Worm (Caenorhabditis elegans) whole organism, L4 larva: ENCODE results near the gene K02G10.5.

Source experiments
- D1046.2 ChIP-seq: fragments of 200-800 bp; sonication (Bioruptor generic); IDR thresholded peaks from 2 replicates; pipeline ENCODE4 v1.3.6; 2022; ENCODE audit warnings: missing genetic modification characterization, missing compliant biosample characterization
- F10B5.3 ChIP-seq: sonication (generic microtip); optimal IDR thresholded peaks from 2 replicates; lab custom pipeline; 2016; ENCODE audit warnings: mild to moderate bottlenecking, missing genetic modification characterization, missing compliant biosample characterization
- F37D6.2 ChIP-seq: sonication (generic microtip); optimal IDR thresholded peaks from 2 replicates; lab custom pipeline; 2016; ENCODE audit warnings: mild to moderate bottlenecking, missing genetic modification characterization, missing compliant biosample characterization
- F44E2.7 ChIP-seq: fragments of 200-800 bp; sonication (Bioruptor generic); IDR thresholded peaks from 2 replicates; pipeline ENCODE4 v2.1.2; 2022; ENCODE audit warnings: missing genetic modification characterization, missing compliant biosample characterization
- T20F7.1 ChIP-seq: fragments of 200-800 bp; sonication (Bioruptor generic); optimal IDR thresholded peaks from 2 replicates; lab custom pipeline; 2018; ENCODE audit warnings: mild to moderate bottlenecking, missing genetic modification characterization, missing compliant biosample characterization
- T26A8.4 ChIP-seq: fragments of 200-800 bp; sonication (Bioruptor generic); IDR thresholded peaks from 2 replicates; pipeline ENCODE4 v1.3.6; 2022; ENCODE audit warnings: missing genetic modification characterization, missing compliant biosample characterization
- Y5F2A.4 ChIP-seq: fragments of 200-800 bp; sonication (Bioruptor generic); optimal IDR thresholded peaks from 2 replicates; lab custom pipeline; 2018; ENCODE audit warnings: mild to moderate bottlenecking, missing genetic modification characterization, missing compliant biosample characterization
- ZK546.5 ChIP-seq, 2 experiments: sonication (generic microtip); optimal IDR thresholded peaks; 2 replicates each; lab custom pipeline; 2017; ENCODE audit warnings: missing biosample characterization in 2 of 2, missing genetic modification characterization in 2 of 2
- ama-1 ChIP-seq: fragments of 150-350 bp; optimal IDR thresholded peaks from 2 replicates; lab custom pipeline; 2014; ENCODE audit warnings: inconsistent platforms, mixed read lengths
- attf-4 ChIP-seq: sonication (generic microtip); optimal IDR thresholded peaks from 3 replicates; lab custom pipeline; 2017; ENCODE audit warnings: missing biosample characterization, missing genetic modification characterization
- ceh-28 ChIP-seq: fragments of 150-350 bp; optimal IDR thresholded peaks from 2 replicates; lab custom pipeline; 2014; ENCODE audit warnings: missing biosample characterization, missing genetic modification reagents, missing genetic modification characterization
- ceh-44 ChIP-seq: fragments of 200-800 bp; sonication (Bioruptor generic); IDR thresholded peaks from 2 replicates; pipeline ENCODE4 v1.3.6; 2022; ENCODE audit warnings: missing genetic modification reagents, missing genetic modification characterization, missing compliant biosample characterization
- ceh-62 ChIP-seq: sonication (generic microtip); optimal IDR thresholded peaks from 2 replicates; lab custom pipeline; 2017; ENCODE audit warnings: missing biosample characterization, missing genetic modification characterization
- ceh-82 ChIP-seq: sonication (generic microtip); optimal IDR thresholded peaks from 2 replicates; lab custom pipeline; 2017; ENCODE audit warnings: missing biosample characterization, missing genetic modification characterization
- ctbp-1 ChIP-seq: fragments of 200-800 bp; sonication (Bioruptor generic); IDR thresholded peaks from 2 replicates; pipeline ENCODE4 v1.3.6; 2022; ENCODE audit warnings: missing genetic modification reagents, missing genetic modification characterization, missing compliant biosample characterization
- daf-16 ChIP-seq, 3 experiments: sonication (generic microtip); optimal IDR thresholded peaks; 2 replicates each; lab custom pipeline; 2016 to 2017; ENCODE audit warnings: missing genetic modification characterization in 3 of 3, missing genetic modification reagents in 3 of 3, mild to moderate bottlenecking in 2 of 3, missing compliant biosample characterization in 2 of 3, missing biosample characterization in 1 of 3, moderate library complexity in 1 of 3
- daf-19 ChIP-seq: fragments of 200-800 bp; sonication (Bioruptor generic); conservative IDR thresholded peaks from 2 replicates; pipeline ENCODE4 v1.3.6; 2022; ENCODE audit warnings: missing genetic modification characterization, missing compliant biosample characterization
- dmd-6 ChIP-seq: fragments of 200-800 bp; sonication (Bioruptor generic); IDR thresholded peaks from 2 replicates; pipeline ENCODE4 v1.3.6; 2022; ENCODE audit warnings: missing genetic modification reagents, missing genetic modification characterization, missing compliant biosample characterization
- dmd-9 ChIP-seq: fragments of 200-800 bp; sonication (Bioruptor generic); IDR thresholded peaks from 2 replicates; pipeline ENCODE4 v1.3.6; 2022; ENCODE audit warnings: missing genetic modification reagents, missing genetic modification characterization, missing compliant biosample characterization
- egl-27 ChIP-seq: sonication (generic microtip); optimal IDR thresholded peaks from 3 replicates; lab custom pipeline; 2017; ENCODE audit warnings: missing biosample characterization, missing genetic modification reagents, missing genetic modification characterization
- egl-43 ChIP-seq: fragments of 200-800 bp; sonication (Bioruptor generic); IDR thresholded peaks from 2 replicates; pipeline ENCODE4 v1.3.6; 2022; ENCODE audit warnings: missing genetic modification reagents, missing genetic modification characterization, missing compliant biosample characterization
- fos-1 ChIP-seq: fragments of 150-350 bp; optimal IDR thresholded peaks from 2 replicates; lab custom pipeline; 2014; ENCODE audit warnings: missing biosample characterization, missing genetic modification characterization
- gei-8 ChIP-seq: fragments of 200-800 bp; sonication (Bioruptor generic); optimal IDR thresholded peaks from 2 replicates; lab custom pipeline; 2018; ENCODE audit warnings: mild to moderate bottlenecking, missing genetic modification characterization, missing compliant biosample characterization
- hlh-11 ChIP-seq: fragments of 200-800 bp; sonication (Bioruptor generic); optimal IDR thresholded peaks from 2 replicates; lab custom pipeline; 2018; ENCODE audit warnings: mild to moderate bottlenecking, missing genetic modification characterization, missing compliant biosample characterization
- hlh-30 ChIP-seq: sonication (generic microtip); optimal IDR thresholded peaks from 2 replicates; lab custom pipeline; 2017; ENCODE audit warnings: antibody characterized with exemption, mild to moderate bottlenecking, missing genetic modification characterization, missing compliant biosample characterization; ENCODE audit not compliant: insufficient read depth
- jun-1 ChIP-seq: fragments of 150-350 bp; optimal IDR thresholded peaks from 2 replicates; lab custom pipeline; 2014; ENCODE audit warnings: missing biosample characterization, missing genetic modification reagents, missing genetic modification characterization
- lin-1 ChIP-seq: fragments of 200-800 bp; sonication (Bioruptor generic); IDR thresholded peaks from 2 replicates; pipeline ENCODE4 v1.3.6; 2022; ENCODE audit warnings: missing genetic modification reagents, missing genetic modification characterization, missing compliant biosample characterization
- lin-39 ChIP-seq: fragments of 150-350 bp; optimal IDR thresholded peaks from 2 replicates; lab custom pipeline; 2014; ENCODE audit warnings: missing biosample characterization, missing genetic modification reagents, missing genetic modification characterization
- madf-5 ChIP-seq, 2 experiments: fragments of 200-800 bp; sonication (Bioruptor generic); IDR thresholded peaks; 2 replicates each; pipeline ENCODE4 v1.3.6; 2022; ENCODE audit warnings: missing compliant biosample characterization in 2 of 2, missing genetic modification characterization in 2 of 2
- mep-1 ChIP-seq: fragments of 150-350 bp; sonication (generic microtip); optimal IDR thresholded peaks from 3 replicates; lab custom pipeline; 2014; ENCODE audit warnings: missing biosample characterization, missing genetic modification characterization
- mes-2 ChIP-seq: sonication (generic microtip); optimal IDR thresholded peaks from 2 replicates; lab custom pipeline; 2016; ENCODE audit warnings: missing genotype, mild to moderate bottlenecking, missing genetic modification characterization, missing compliant biosample characterization; ENCODE audit not compliant: poor library complexity, severe bottlenecking
- mxl-3 ChIP-seq: fragments of 200-800 bp; sonication (Bioruptor generic); optimal IDR thresholded peaks from 2 replicates; lab custom pipeline; 2018; ENCODE audit warnings: mild to moderate bottlenecking, missing genetic modification characterization, missing compliant biosample characterization
- nhr-25 ChIP-seq: sonication (generic microtip); optimal IDR thresholded peaks from 2 replicates; lab custom pipeline; 2017; ENCODE audit warnings: missing genetic modification characterization, mild to moderate bottlenecking, missing compliant biosample characterization, antibody characterized with exemption, moderate library complexity, borderline replicate concordance; ENCODE audit not compliant: insufficient read depth
- nhr-28 ChIP-seq: fragments of 150-350 bp; optimal IDR thresholded peaks from 2 replicates; lab custom pipeline; 2014; ENCODE audit warnings: missing biosample characterization, missing genetic modification characterization
- nhr-48 ChIP-seq: sonication (generic microtip); optimal IDR thresholded peaks from 2 replicates; lab custom pipeline; 2016; ENCODE audit warnings: mild to moderate bottlenecking, missing genetic modification characterization, missing compliant biosample characterization
- pqm-1 ChIP-seq: sonication (generic microtip); optimal IDR thresholded peaks from 2 replicates; lab custom pipeline; 2017; ENCODE audit warnings: missing biosample characterization, missing genetic modification characterization
- rbr-2 ChIP-seq: sonication (generic microtip); optimal IDR thresholded peaks from 2 replicates; lab custom pipeline; 2016; ENCODE audit warnings: missing genotype, missing genetic modification characterization, missing compliant biosample characterization
- sdz-12 ChIP-seq: fragments of 200-800 bp; sonication (Bioruptor generic); optimal IDR thresholded peaks from 2 replicates; lab custom pipeline; 2018; ENCODE audit warnings: mild to moderate bottlenecking, missing genetic modification characterization, missing compliant biosample characterization
- spr-1 ChIP-seq: sonication (generic microtip); optimal IDR thresholded peaks from 2 replicates; lab custom pipeline; 2016; ENCODE audit warnings: mild to moderate bottlenecking, missing genetic modification characterization, missing compliant biosample characterization
- tag-97 ChIP-seq: fragments of 200-800 bp; sonication (Bioruptor generic); IDR thresholded peaks from 2 replicates; pipeline ENCODE4 v1.3.6; 2022; ENCODE audit warnings: missing genetic modification characterization, missing compliant biosample characterization
- unc-62 ChIP-seq, 3 experiments: fragments of 150-350 bp in 1 of 3; sonication (generic microtip); optimal IDR thresholded peaks in 2 of 3; peaks in 1 of 3; 1 replicate in 1 of 3; 2 replicates in 2 of 3; lab custom pipeline; 2014 to 2017; ENCODE audit warnings: missing biosample characterization in 3 of 3, missing genetic modification characterization in 3 of 3, missing genetic modification reagents in 3 of 3, missing genotype in 1 of 3
- vab-7 ChIP-seq: fragments of 200-800 bp; sonication (Bioruptor generic); IDR thresholded peaks from 2 replicates; pipeline ENCODE4 v1.3.6; 2022; ENCODE audit warnings: missing genetic modification reagents, missing genetic modification characterization, missing compliant biosample characterization
- zfp-2 ChIP-seq: sonication (generic microtip); optimal IDR thresholded peaks from 2 replicates; lab custom pipeline; 2016; ENCODE audit warnings: mild to moderate bottlenecking, missing genetic modification characterization, missing compliant biosample characterization
- zip-2 ChIP-seq: fragments of 150-350 bp; optimal IDR thresholded peaks from 2 replicates; lab custom pipeline; 2014; ENCODE audit warnings: missing biosample characterization, missing genetic modification characterization
- ztf-11 ChIP-seq: fragments of 150-350 bp; optimal IDR thresholded peaks from 2 replicates; lab custom pipeline; 2014; ENCODE audit warnings: missing biosample characterization, missing genetic modification characterization
- ztf-7 ChIP-seq: fragments of 150-350 bp; optimal IDR thresholded peaks from 2 replicates; lab custom pipeline; 2014; ENCODE audit warnings: missing biosample characterization, missing genetic modification characterization

Gene K02G10.5

DNA sequence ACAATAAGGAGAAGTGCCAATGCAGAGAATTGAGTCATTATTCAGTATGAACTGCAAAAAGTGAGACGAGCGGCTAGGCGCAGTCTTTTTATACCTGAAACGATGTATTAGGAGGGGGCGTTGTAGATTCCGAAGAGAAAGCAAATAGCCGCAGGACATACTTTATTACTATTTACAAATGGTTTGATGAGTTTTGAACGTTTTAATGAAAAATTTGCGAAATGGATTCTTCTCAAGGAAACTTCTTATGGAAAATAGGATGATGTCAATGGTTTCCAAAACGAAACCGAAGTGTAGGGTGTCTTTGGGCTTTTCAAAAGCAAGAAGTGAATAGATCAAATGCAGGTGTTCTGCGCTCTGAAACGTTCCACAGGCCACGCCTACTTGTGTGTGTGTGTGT, 13.0 kb downstream of the K02G10.5 start, which contains the start of gene flp-11:
TSS of gene flp-11 (minus strand) at position 101 of the 400 bp plus-strand sequence.
- TF ChIP-seq D1046.2 (GFP tag; lab: Robert Waterston, UW), result no peak
- TF ChIP-seq ctbp-1 (GFP tag; lab: Robert Waterston, UW), result no peak
- no peak for TF ChIP-seq daf-16 (GFP tag; optimal IDR thresholded peaks at IDR 0.05; lab: Kevin White, UChicago)
- TF ChIP-seq daf-16 (tag; optimal IDR thresholded peaks at IDR 0.05; lab: Kevin White, UChicago), result no peak
- no peak for TF ChIP-seq jun-1 (tag; lab: Kevin White, UChicago)
- TF ChIP-seq daf-19, result no peak
- no peak for TF ChIP-seq lin-39 (tag; lab: Kevin White, UChicago)

DNA sequence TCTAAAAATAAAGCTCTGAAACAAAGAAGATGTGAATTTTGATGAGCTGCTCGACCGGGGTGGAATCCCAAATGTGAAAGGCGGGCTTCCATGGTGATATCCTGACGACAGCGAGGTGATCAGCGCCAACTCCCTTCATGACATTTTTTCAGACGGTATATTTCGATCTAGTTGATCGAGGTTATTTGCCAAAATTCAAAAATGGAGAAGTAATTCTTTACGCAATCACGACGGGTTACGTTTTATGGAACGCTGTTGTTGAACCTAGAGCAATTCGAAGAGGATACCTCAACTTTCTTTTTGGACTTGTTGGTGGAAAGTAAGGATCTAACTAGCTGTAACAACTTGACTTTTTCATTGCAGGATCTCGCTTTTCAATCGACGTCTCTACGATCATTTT, 14.3 kb downstream of the K02G10.5 start:
- TF ChIP-seq spr-1 (tag; lab: Kevin White, UChicago), result no peak
- TF ChIP-seq unc-62 (GFP tag; optimal IDR thresholded peaks at IDR 0.05 in 1 of 2; lab: Kevin White, UChicago), result peak in 1 of 2 experiments; percentile 91
- TF ChIP-seq unc-62 (tag; optimal IDR thresholded peaks at IDR 0.05; lab: Kevin White, UChicago), result no peak
- TF ChIP-seq madf-5 (GFP tag; IDR thresholded peaks at IDR 0.05; lab: Robert Waterston, UW), result 0 out of 4 replicates have a peak, but pooled peaks of 1 of the 2 experiments have one; percentile 46

DNA sequence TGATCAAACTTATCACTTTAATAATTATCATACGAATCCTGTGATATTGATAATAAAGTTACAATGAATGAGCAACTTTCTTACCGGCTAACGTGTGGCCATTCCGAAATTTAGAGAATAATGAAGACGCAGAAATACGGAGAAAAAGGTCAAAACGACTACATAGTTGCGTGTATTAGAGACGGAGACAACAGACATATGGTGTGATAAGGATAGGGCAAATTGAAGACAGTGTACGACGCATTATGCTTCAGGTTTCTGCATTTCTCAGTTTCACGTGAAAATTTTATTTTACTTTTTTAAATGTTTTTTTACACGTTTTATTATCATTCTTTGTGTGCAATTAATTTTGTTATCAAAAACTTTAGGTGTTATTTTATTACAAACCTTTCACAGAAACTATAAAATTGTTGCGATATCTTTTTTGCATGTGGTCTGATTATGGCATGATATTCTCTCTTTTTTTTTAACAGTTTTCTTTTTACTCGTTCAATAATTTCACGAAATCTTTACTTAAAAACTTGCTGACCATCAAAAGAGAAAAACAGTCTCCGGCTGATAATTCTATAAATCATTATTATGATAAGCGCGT, 17.7 kb downstream of the K02G10.5 start, which contains the start of gene tmem-135:
TSS of gene tmem-135 (plus strand) at position 542 of the 592 bp plus-strand sequence.
- TF ChIP-seq ceh-82 (tag; lab: Kevin White, UChicago) (no peak), nhr-48 (tag; lab: Kevin White, UChicago) (no peak), dmd-9 (GFP tag; lab: Robert Waterston, UW) (no peak), zip-2 (tag; lab: Kevin White, UChicago) (no peak), nhr-25 (no peak), ceh-62 (tag; lab: Kevin White, UChicago) (no peak), pqm-1 (tag; lab: Kevin White, UChicago) (peak; percentile 0), daf-16 (GFP tag; optimal IDR thresholded peaks at IDR 0.05; lab: Kevin White, UChicago) (no peak), daf-16 (tag; optimal IDR thresholded peaks at IDR 0.05; lab: Kevin White, UChicago) (peak; percentile 24), ceh-28 (tag; lab: Kevin White, UChicago) (no peak), hlh-30 (peak; percentile 27), mep-1 (tag; lab: Kevin White, UChicago) (no peak), tag-97 (GFP tag; lab: Robert Waterston, UW) (no peak), egl-27 (tag; lab: Kevin White, UChicago) (no peak), ztf-7 (tag; lab: Kevin White, UChicago) (no peak), ZK546.5 (tag; optimal IDR thresholded peaks at IDR 0.05; lab: Kevin White, UChicago) (no peak), attf-4 (tag; lab: Kevin White, UChicago) (no peak), rbr-2 (tag; lab: Kevin White, UChicago) (no peak), F10B5.3 (tag; lab: Kevin White, UChicago) (no peak), Y5F2A.4 (GFP tag; lab: Kevin White, UChicago) (no peak), ceh-44 (GFP tag; lab: Robert Waterston, UW) (no peak), hlh-11 (tag; lab: Kevin White, UChicago) (peak; percentile 25), egl-43 (GFP tag; lab: Robert Waterston, UW) (no peak), jun-1 (tag; lab: Kevin White, UChicago) (no peak), fos-1 (tag; lab: Kevin White, UChicago) (no peak), F37D6.2 (no peak), nhr-28 (tag; lab: Kevin White, UChicago) (peak; percentile 59), dmd-6 (no peak), mxl-3 (no peak), spr-1 (tag; lab: Kevin White, UChicago) (no peak), ztf-11 (no peak), T20F7.1 (GFP tag; lab: Kevin White, UChicago) (no peak), vab-7 (GFP tag; lab: Robert Waterston, UW) (no peak), lin-1 (GFP tag; lab: Robert Waterston, UW) (no peak), mes-2 (tag; lab: Kevin White, UChicago) (no peak), F44E2.7 (no peak), gei-8 (no peak), madf-5 (GFP tag; IDR thresholded peaks at IDR 0.05; lab: Robert Waterston, UW) (no peak), ama-1 (lab: Kevin White, UChicago) (no peak), T26A8.4 (GFP tag; lab: Robert Waterston, UW) (no peak), zfp-2 (tag; lab: Kevin White, UChicago) (no peak), sdz-12 (GFP tag; lab: Kevin White, UChicago) (no peak)
